Fruit fly (Drosophila melanogaster) Kc167 (cell line): ENCODE measurements around the gene CG44476.

ENCODE experiments used
- Myc ChIP-seq: fragments of >200 bp; optimal IDR thresholded peaks from 2 replicates; lab custom pipeline; 2017; ENCODE audit warnings: missing external identifiers
- Sin3A ChIP-seq: fragments of >200 bp; optimal IDR thresholded peaks from 2 replicates; lab custom pipeline; 2018; ENCODE audit warnings: missing external identifiers
- h ChIP-seq: fragments of >200 bp; optimal IDR thresholded peaks from 3 replicates; lab custom pipeline; 2018; ENCODE audit warnings: missing external identifiers
- insv ChIP-seq: fragments of >200 bp; optimal IDR thresholded peaks from 3 replicates; lab custom pipeline; 2018; ENCODE audit warnings: missing external identifiers
- psq ChIP-seq: fragments of >200 bp; optimal IDR thresholded peaks from 2 replicates; lab custom pipeline; 2017; ENCODE audit warnings: missing external identifiers
- ttk ChIP-seq: sonication (Bioruptor generic); optimal IDR thresholded peaks from 2 replicates; lab custom pipeline; 2017; ENCODE audit warnings: missing external identifiers

The CG44476 gene

DNA sequence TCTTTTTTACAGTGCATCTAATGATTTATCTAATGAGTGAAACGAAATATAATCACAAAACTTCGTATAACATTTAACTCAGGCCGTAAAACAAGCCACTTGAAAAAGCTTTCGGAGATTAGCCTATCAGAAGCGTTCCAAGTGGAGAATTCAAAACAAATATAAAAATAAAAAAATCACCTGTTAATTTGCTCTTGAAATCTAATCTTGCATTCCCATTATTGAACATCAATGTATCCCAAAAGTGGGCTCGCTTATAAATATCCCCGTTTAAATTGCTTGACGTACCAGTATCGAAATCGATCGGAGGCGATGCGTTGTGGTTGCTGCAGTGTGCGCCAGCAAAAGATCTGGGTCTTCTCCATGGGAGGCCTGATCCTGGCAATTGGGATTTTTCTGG, 29.0 kb downstream of the CG44476 start, which contains the start of gene CG31741:
TSS of gene CG31741 (plus strand) at position 301 of the 400 bp plus-strand sequence.
- no peak for TF ChIP-seq ttk (lab: Kevin White, UChicago)
- no peak for TF ChIP-seq psq (lab: Kevin White, UChicago)
- no peak for TF ChIP-seq Sin3A (lab: Kevin White, UChicago)
- no peak for TF ChIP-seq insv (lab: Kevin White, UChicago)
- TF ChIP-seq h = no peak
- no peak for TF ChIP-seq Myc (lab: Kevin White, UChicago)

DNA sequence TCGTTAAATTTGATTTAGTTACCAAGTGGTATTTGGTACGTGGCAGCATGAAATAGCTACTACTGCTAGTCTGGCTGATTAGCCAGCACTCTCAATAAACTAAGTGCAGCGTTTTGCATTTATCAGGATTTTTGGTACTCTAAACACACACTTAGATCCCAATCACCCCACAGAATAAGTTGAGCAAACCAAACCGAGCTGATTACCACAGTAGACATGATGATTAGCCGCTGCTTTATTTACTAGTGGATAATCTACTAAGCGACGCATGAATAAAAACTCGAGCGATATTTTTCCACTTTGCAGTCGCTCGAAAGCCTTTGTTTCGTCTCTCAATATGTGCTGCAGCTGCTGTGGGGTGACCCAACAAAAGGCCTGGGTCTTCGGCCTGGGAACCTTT, 31.7 kb downstream of the CG44476 start, which contains the start of gene ninaD:
TSS of gene ninaD (plus strand) at position 301 of the 400 bp plus-strand sequence.
- TF ChIP-seq h (no peak), insv (lab: Kevin White, UChicago) (no peak), Sin3A (lab: Kevin White, UChicago) (no peak), ttk (lab: Kevin White, UChicago) (no peak), Myc (lab: Kevin White, UChicago) (no peak), psq (lab: Kevin White, UChicago) (no peak)

DNA sequence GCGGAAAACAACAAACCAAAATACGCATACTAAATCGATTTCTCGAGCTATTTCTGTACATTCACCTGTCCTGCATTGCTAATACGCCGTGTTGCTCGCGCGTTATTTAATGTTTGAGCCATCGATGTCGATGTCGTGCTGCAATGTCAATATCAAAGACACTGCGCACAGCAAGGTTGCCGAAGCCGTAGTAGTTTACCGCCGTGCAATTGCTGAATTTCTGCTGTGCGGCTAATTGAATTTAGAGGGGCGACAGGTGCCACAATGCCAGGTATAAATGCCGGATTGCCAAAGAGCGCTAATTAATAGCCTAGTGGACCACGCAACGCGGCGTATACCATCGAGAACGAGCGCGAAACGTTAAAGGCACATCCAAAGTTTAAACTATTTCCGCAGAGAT, 35.0 kb downstream of the CG44476 start, which contains the start of gene Arr1:
TSS of gene Arr1 (plus strand) at position 301 of the 400 bp plus-strand sequence.
- no peak for TF ChIP-seq ttk (lab: Kevin White, UChicago)
- no peak for TF ChIP-seq Myc (lab: Kevin White, UChicago)
- no peak for TF ChIP-seq insv (lab: Kevin White, UChicago)
- TF ChIP-seq Sin3A (lab: Kevin White, UChicago) = no peak
- TF ChIP-seq psq (lab: Kevin White, UChicago) = no peak
- TF ChIP-seq h = no peak

DNA sequence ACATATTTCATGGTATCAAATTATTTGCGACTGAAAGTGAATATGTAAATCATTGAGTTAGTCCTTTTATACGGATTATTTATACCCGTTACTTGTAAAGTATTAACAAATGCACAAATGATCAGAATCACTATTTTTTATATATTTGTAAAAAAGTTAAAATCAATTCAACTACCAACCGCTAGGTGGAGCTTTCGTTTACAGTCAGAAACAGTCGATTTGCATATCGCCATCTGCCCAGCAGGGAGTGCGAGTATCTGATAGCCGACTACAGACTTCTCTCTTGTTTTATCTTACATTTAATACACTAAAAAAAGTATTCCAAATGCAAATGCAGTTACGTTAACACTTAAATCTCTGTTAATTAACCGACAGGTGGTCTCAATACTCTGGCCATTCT, 45.7 kb downstream of the CG44476 start:
- TF ChIP-seq Myc (lab: Kevin White, UChicago) (no peak), ttk (lab: Kevin White, UChicago) (no peak), Sin3A (lab: Kevin White, UChicago) (no peak), psq (lab: Kevin White, UChicago) (no peak), h (no peak), insv (lab: Kevin White, UChicago) (no peak)
